Worm (Caenorhabditis elegans) whole organism, L1 larva: ENCODE measurements around the gene dao-6.

Experiments
- C04F5.9 ChIP-seq: sonication (generic microtip); optimal IDR thresholded peaks from 2 replicates; lab custom pipeline; 2016; ENCODE audit warnings: missing genetic modification characterization, missing compliant biosample characterization
- C16A3.4 ChIP-seq: fragments of 150-350 bp; optimal IDR thresholded peaks from 2 replicates; lab custom pipeline; 2014; ENCODE audit warnings: missing biosample characterization, missing genetic modification characterization
- C34B4.2 ChIP-seq: sonication (generic microtip); optimal IDR thresholded peaks from 2 replicates; lab custom pipeline; 2017; ENCODE audit warnings: mild to moderate bottlenecking, missing genetic modification characterization, missing compliant biosample characterization
- aha-1 ChIP-seq: fragments of 150-350 bp; optimal IDR thresholded peaks from 2 replicates; lab custom pipeline; 2014; ENCODE audit warnings: missing biosample characterization, missing genetic modification characterization
- alr-1 ChIP-seq: fragments of 200-800 bp; sonication (Bioruptor generic); optimal IDR thresholded peaks from 2 replicates; lab custom pipeline; 2018; ENCODE audit warnings: borderline replicate concordance, mild to moderate bottlenecking, missing genetic modification characterization, missing compliant biosample characterization
- ama-1 ChIP-seq: fragments of 150-350 bp; optimal IDR thresholded peaks from 2 replicates; lab custom pipeline; 2014
- ceh-63 ChIP-seq: fragments of 200-800 bp; sonication (Bioruptor generic); optimal IDR thresholded peaks from 2 replicates; lab custom pipeline; 2018; ENCODE audit warnings: mild to moderate bottlenecking, missing genetic modification characterization, missing compliant biosample characterization
- ceh-82 ChIP-seq, 3 experiments: fragments of 150-350 bp in 1 of 3; sonication (generic microtip) in 2 of 3; optimal IDR thresholded peaks; 2 replicates each; lab custom pipeline; 2014 to 2017; ENCODE audit warnings: missing biosample characterization in 3 of 3, missing genetic modification characterization in 3 of 3
- ceh-90 ChIP-seq: sonication (generic microtip); optimal IDR thresholded peaks from 2 replicates; lab custom pipeline; 2016; ENCODE audit warnings: missing genetic modification characterization, missing compliant biosample characterization
- ces-1 ChIP-seq: fragments of 150-350 bp; optimal IDR thresholded peaks from 2 replicates; lab custom pipeline; 2014; ENCODE audit warnings: missing biosample characterization, missing genetic modification reagents, missing genetic modification characterization
- egl-27 ChIP-seq, 2 experiments: fragments of 150-350 bp in 1 of 2; sonication (generic microtip); optimal IDR thresholded peaks; 3 replicates each; lab custom pipeline; 2017 to 2018; ENCODE audit warnings: missing biosample characterization in 2 of 2, missing genetic modification characterization in 2 of 2, missing genetic modification reagents in 2 of 2
- elt-2 ChIP-seq: sonication (generic microtip); optimal IDR thresholded peaks from 2 replicates; lab custom pipeline; 2016; ENCODE audit warnings: missing genetic modification characterization, mild to moderate bottlenecking, inconsistent platforms, missing compliant biosample characterization, missing genetic modification reagents
- ets-5 ChIP-seq: fragments of 200-800 bp; sonication (Bioruptor generic); IDR thresholded peaks from 2 replicates; pipeline ENCODE4 v1.3.6; 2022; ENCODE audit warnings: missing genetic modification characterization, missing compliant biosample characterization
- fkh-10 ChIP-seq: sonication (generic microtip); optimal IDR thresholded peaks from 2 replicates; lab custom pipeline; 2017; ENCODE audit warnings: missing biosample characterization, missing genetic modification reagents, missing genetic modification characterization
- hpl-2 ChIP-seq: fragments of 150-350 bp; optimal IDR thresholded peaks from 2 replicates; lab custom pipeline; 2014; ENCODE audit warnings: missing biosample characterization, missing genetic modification reagents, missing genetic modification characterization
- irx-1 ChIP-seq: sonication (generic microtip); optimal IDR thresholded peaks from 2 replicates; lab custom pipeline; 2016; ENCODE audit warnings: missing genetic modification characterization, missing compliant biosample characterization
- isw-1 ChIP-seq: fragments of 200-800 bp; sonication (Bioruptor generic); IDR thresholded peaks from 2 replicates; pipeline ENCODE4 v1.3.6; 2022; ENCODE audit warnings: missing genetic modification characterization, missing compliant biosample characterization
- lin-15B ChIP-seq: fragments of 150-350 bp; sonication (generic microtip); optimal IDR thresholded peaks from 3 replicates; lab custom pipeline; 2014; ENCODE audit warnings: missing biosample characterization, missing genetic modification characterization
- lsy-2 ChIP-seq, 2 experiments: fragments of 150-350 bp; optimal IDR thresholded peaks; 2 replicates each; lab custom pipeline; 2014; ENCODE audit warnings: missing biosample characterization in 2 of 2, missing genetic modification characterization in 2 of 2
- mdl-1 ChIP-seq, 2 experiments: fragments of 150-350 bp; optimal IDR thresholded peaks; 2 replicates each; lab custom pipeline; 2014 to 2017; ENCODE audit warnings: missing biosample characterization in 2 of 2, missing genetic modification characterization in 2 of 2, inconsistent platforms in 1 of 2
- nhr-76 ChIP-seq: sonication (generic microtip); optimal IDR thresholded peaks from 2 replicates; lab custom pipeline; 2017; ENCODE audit warnings: missing biosample characterization, missing genetic modification characterization
- nhr-77 ChIP-seq: fragments of 150-350 bp; optimal IDR thresholded peaks from 2 replicates; lab custom pipeline; 2014; ENCODE audit warnings: missing biosample characterization, missing genetic modification characterization
- skn-1 ChIP-seq: fragments of 150-350 bp; optimal IDR thresholded peaks from 2 replicates; lab custom pipeline; 2014; ENCODE audit warnings: missing biosample characterization, missing genetic modification characterization
- sptf-1 ChIP-seq: fragments of 150-350 bp; optimal IDR thresholded peaks from 2 replicates; lab custom pipeline; 2014; ENCODE audit warnings: missing biosample characterization, missing genetic modification characterization
- swsn-7 ChIP-seq: sonication (generic microtip); optimal IDR thresholded peaks from 2 replicates; lab custom pipeline; 2016; ENCODE audit warnings: missing genetic modification characterization, missing compliant biosample characterization
- unc-30 ChIP-seq: sonication (generic microtip); optimal IDR thresholded peaks from 2 replicates; lab custom pipeline; 2017; ENCODE audit warnings: missing biosample characterization, missing genetic modification characterization
- unc-62 ChIP-seq: fragments of 150-350 bp; optimal IDR thresholded peaks from 2 replicates; lab custom pipeline; 2014; ENCODE audit warnings: missing biosample characterization, missing genetic modification reagents, missing genetic modification characterization
- unc-98 ChIP-seq: fragments of 200-800 bp; sonication (Bioruptor generic); IDR thresholded peaks from 2 replicates; pipeline ENCODE4 v1.3.6; 2022; ENCODE audit warnings: missing genetic modification characterization, missing compliant biosample characterization
- vab-15 ChIP-seq: sonication (generic microtip); optimal IDR thresholded peaks from 2 replicates; lab custom pipeline; 2017; ENCODE audit warnings: missing genotype, mild to moderate bottlenecking, missing genetic modification characterization, missing compliant biosample characterization
- zag-1 ChIP-seq: fragments of 150-350 bp; optimal IDR thresholded peaks from 2 replicates; lab custom pipeline; 2014; ENCODE audit warnings: missing biosample characterization, missing genetic modification characterization
- zip-4 ChIP-seq: fragments of 200-800 bp; sonication (Bioruptor generic); optimal IDR thresholded peaks from 2 replicates; lab custom pipeline; 2018; ENCODE audit warnings: mild to moderate bottlenecking, missing genetic modification characterization, moderate library complexity, missing compliant biosample characterization
- ztf-4 ChIP-seq: fragments of 150-350 bp; optimal IDR thresholded peaks from 2 replicates; lab custom pipeline; 2014; ENCODE audit warnings: missing biosample characterization, missing genetic modification characterization

The dao-6 gene

ce11 chrIII:9764718-9765117 is 28.7 kb upstream of the dao-6 start:
- TF ChIP-seq zip-4 = no peak
- TF ChIP-seq lsy-2 (tag; optimal IDR thresholded peaks at IDR 0.05; lab: Kevin White, UChicago) = no peak
- TF ChIP-seq ama-1 (lab: Kevin White, UChicago) = no peak
- no peak for TF ChIP-seq ceh-63 (GFP tag; lab: Kevin White, UChicago)

ce11 chrIII:9762093-9762748 is 26.2 kb upstream of the dao-6 start, which contains the start of gene gcc-2:
gcc-2 (minus strand) TSS chrIII:9762143.
- TF ChIP-seq zag-1 (tag; lab: Kevin White, UChicago) (no peak), aha-1 (tag; lab: Kevin White, UChicago) (no peak), isw-1 (GFP tag; lab: Robert Waterston, UW) (no peak), elt-2 (no peak), hpl-2 (GFP tag; lab: Kevin White, UChicago) (no peak), ets-5 (GFP tag; lab: Robert Waterston, UW) (no peak), mdl-1 (tag; optimal IDR thresholded peaks at IDR 0.05; lab: Kevin White, UChicago) (no peak), skn-1 (no peak), lin-15B (tag; lab: Kevin White, UChicago) (no peak), swsn-7 (tag; lab: Kevin White, UChicago) (no peak), ceh-90 (tag; lab: Kevin White, UChicago) (no peak), C16A3.4 (tag; lab: Kevin White, UChicago) (no peak)

ce11 chrIII:9760184-9760583 is 24.2 kb upstream of the dao-6 start:
- TF ChIP-seq alr-1 (tag; lab: Kevin White, UChicago) = no peak
- TF ChIP-seq ceh-63 (GFP tag; lab: Kevin White, UChicago) = no peak
- no peak for TF ChIP-seq egl-27 (tag; optimal IDR thresholded peaks at IDR 0.05; lab: Kevin White, UChicago)
- no peak for TF ChIP-seq vab-15 (tag; lab: Kevin White, UChicago)
- no peak for TF ChIP-seq swsn-7 (tag; lab: Kevin White, UChicago)
- TF ChIP-seq nhr-77 (tag; lab: Kevin White, UChicago) = no peak
- no peak for TF ChIP-seq irx-1 (tag; lab: Kevin White, UChicago)

ce11 chrIII:9758848-9759247 is 22.8 kb upstream of the dao-6 start, which contains the start of gene rmd-1:
rmd-1 (plus strand) TSS chrIII:9759094.
- TF ChIP-seq isw-1 (GFP tag; lab: Robert Waterston, UW) (no peak), alr-1 (tag; lab: Kevin White, UChicago) (no peak), lin-15B (tag; lab: Kevin White, UChicago) (no peak), nhr-76 (no peak), elt-2 (no peak), C34B4.2 (tag; lab: Kevin White, UChicago) (no peak), ets-5 (GFP tag; lab: Robert Waterston, UW) (no peak), fkh-10 (GFP tag; lab: Kevin White, UChicago) (no peak), unc-30 (tag; lab: Kevin White, UChicago) (no peak), ceh-82 (tag; optimal IDR thresholded peaks at IDR 0.05; lab: Kevin White, UChicago) (no peak), aha-1 (tag; lab: Kevin White, UChicago) (no peak)

ce11 chrIII:9757414-9757813 is 21.4 kb upstream of the dao-6 start, which contains the start of gene vps-53:
vps-53 (minus strand) TSS chrIII:9757514.
- no peak for TF ChIP-seq sptf-1 (tag; lab: Kevin White, UChicago)
- no peak for TF ChIP-seq irx-1 (tag; lab: Kevin White, UChicago)
- TF ChIP-seq unc-98 (GFP tag; lab: Robert Waterston, UW) = no peak
- no peak for TF ChIP-seq ama-1 (lab: Kevin White, UChicago)
- TF ChIP-seq fkh-10 (GFP tag; lab: Kevin White, UChicago) = no peak
- TF ChIP-seq unc-62 = no peak
- TF ChIP-seq ztf-4 (tag; lab: Kevin White, UChicago) = no peak
- no peak for TF ChIP-seq C04F5.9
- no peak for TF ChIP-seq ces-1 (GFP tag; lab: Kevin White, UChicago)
